Fruit fly (Drosophila melanogaster): Measurements from ENCODE around the gene TBC1D16.

- no peak for TF ChIP-seq CG4496 (GFP tag; IDR thresholded peaks at IDR 0.05)
- no peak for TF ChIP-seq Pif1A (GFP tag; optimal IDR thresholded peaks at IDR 0.05)
- TF ChIP-seq CG15710 (tag; optimal IDR thresholded peaks at IDR 0.05), result no peak
- TF ChIP-seq CG9948 (tag; optimal IDR thresholded peaks at IDR 0.05), result no peak
- no peak for TF ChIP-seq CG14655 (GFP tag; optimal IDR thresholded peaks at IDR 0.05)
- TF ChIP-seq Pif1B (GFP tag; optimal IDR thresholded peaks at IDR 0.05), result no peak
- peak; percentile 41 for TF ChIP-seq Snoo (tag; optimal IDR thresholded peaks at IDR 0.05)
- no peak for TF ChIP-seq CG17806 (tag; optimal IDR thresholded peaks at IDR 0.05)
- no peak for TF ChIP-seq D1 (tag; optimal IDR thresholded peaks at IDR 0.05)
- no peak for TF ChIP-seq rn (GFP tag; IDR thresholded peaks at IDR 0.05)
- no peak for TF ChIP-seq CG12605 (GFP tag; IDR thresholded peaks at IDR 0.05)
- TF ChIP-seq EcR (GFP tag; optimal IDR thresholded peaks at IDR 0.05), result no peak
- TF ChIP-seq CG10348 (GFP tag; IDR thresholded peaks at IDR 0.05), result no peak
These were observed 6.8 kb upstream of the TBC1D16 start, which contains the start of gene loh for dm6 chr2L:10442048-10442790.

All from whole organism, pupa.